Fruit fly (Drosophila melanogaster): ENCODE data around the gene CG13004.

CG13004 gene

dm6 chrX:16834259-16834658 is 1.1 kb downstream of the CG13004 start (continued):
- TF ChIP-seq CG7556 (GFP tag; optimal IDR thresholded peaks at IDR 0.05) (peak; percentile 51), CG10543 (GFP tag; optimal IDR thresholded peaks at IDR 0.05) (peak; percentile 29), ATbp (GFP tag; optimal IDR thresholded peaks at IDR 0.05) (peak; percentile 48), Bteb2 (GFP tag; optimal IDR thresholded peaks at IDR 0.05) (peak; percentile 39), CG33557 (GFP tag; optimal IDR thresholded peaks at IDR 0.05) (no peak), CG1233 (GFP tag; optimal IDR thresholded peaks at IDR 0.05) (no peak), CG12769 (tag; optimal IDR thresholded peaks at IDR 0.05) (no peak), CG4730 (GFP tag; IDR thresholded peaks at IDR 0.05) (0 out of 2 replicates have a peak, but pooled peaks have one; percentile 36), CG1792 (GFP tag; optimal IDR thresholded peaks at IDR 0.05) (no peak), Ptx1 (GFP tag; IDR thresholded peaks at IDR 0.05) (peak; percentile 67), CG3407 (GFP tag; optimal IDR thresholded peaks at IDR 0.05) (peak; percentile 8), CG17802 (tag; optimal IDR thresholded peaks at IDR 0.05) (no peak), lab (GFP tag; optimal IDR thresholded peaks at IDR 0.05) (peak; percentile 26), slbo (GFP tag; IDR thresholded peaks at IDR 0.05) (peak; percentile 37; the same call in 1 of the 2 replicates), CG10431 (GFP tag; optimal IDR thresholded peaks at IDR 0.05) (no peak), CG32532 (GFP tag; IDR thresholded peaks at IDR 0.05) (peak; percentile 37; the same call in 1 of the 2 replicates), CG17359 (tag; optimal IDR thresholded peaks at IDR 0.05) (peak; percentile 13), PHDP (tag; optimal IDR thresholded peaks at IDR 0.05) (peak; percentile 68), Pdp1 (GFP tag; optimal IDR thresholded peaks at IDR 0.05) (peak; percentile 9 to 22), maf-S (GFP tag; optimal IDR thresholded peaks at IDR 0.05) (no peak), Hr51 (GFP tag; optimal IDR thresholded peaks at IDR 0.05) (peak in 1 of 2 experiments; percentile 75), Fer1 (GFP tag; optimal IDR thresholded peaks at IDR 0.05) (peak; percentile 35), CG10654 (GFP tag; optimal IDR thresholded peaks at IDR 0.05) (no peak), kay (GFP tag; optimal IDR thresholded peaks at IDR 0.05) (peak; percentile 17), CG14441 (GFP tag; IDR thresholded peaks at IDR 0.05) (peak; percentile 53), Hr3 (GFP tag; optimal IDR thresholded peaks at IDR 0.05) (peak; percentile 15), CG10462 (GFP tag; optimal IDR thresholded peaks at IDR 0.05) (no peak), seq (GFP tag; IDR thresholded peaks at IDR 0.05) (0 out of 2 replicates have a peak, but pooled peaks have one; percentile 17), nmo (GFP tag; optimal IDR thresholded peaks at IDR 0.05) (peak; percentile 46), Blimp-1 (GFP tag; optimal IDR thresholded peaks at IDR 0.05) (peak; percentile 28), Hsf (GFP tag; optimal IDR thresholded peaks at IDR 0.05) (peak; percentile 12), dpn (GFP tag; optimal IDR thresholded peaks at IDR 0.05) (peak; percentile 10 to 39), CG10979 (tag; optimal IDR thresholded peaks at IDR 0.05) (peak; percentile 29), sens (GFP tag) (peak; percentile 87), NfI (GFP tag; optimal IDR thresholded peaks at IDR 0.05) (peak; percentile 31), Atf6 (GFP tag; IDR thresholded peaks at IDR 0.05) (no peak), lov (optimal IDR thresholded peaks at IDR 0.05) (no peak), lov (GFP tag; IDR thresholded peaks at IDR 0.05) (no peak), Oli (tag; optimal IDR thresholded peaks at IDR 0.05) (peak; percentile 72), Sin3A (optimal IDR thresholded peaks at IDR 0.05) (no peak), kah (GFP tag; optimal IDR thresholded peaks at IDR 0.05) (no peak), ato (GFP tag; IDR thresholded peaks at IDR 0.05; ENCODE audit: partially characterized antibody) (no peak), eve (GFP tag; optimal IDR thresholded peaks at IDR 0.05) (peak in 1 of 2 experiments; percentile 66), CG18011 (GFP tag; optimal IDR thresholded peaks at IDR 0.05) (no peak), grau (tag; optimal IDR thresholded peaks at IDR 0.05) (peak; percentile 69), tgo (GFP tag; IDR thresholded peaks at IDR 0.05) (peak; percentile 56), Ets97D (GFP tag; optimal IDR thresholded peaks at IDR 0.05) (no peak), CG11085 (GFP tag; IDR thresholded peaks at IDR 0.05) (no peak), CG18262 (tag; optimal IDR thresholded peaks at IDR 0.05) (peak; percentile 69), CG30403 (GFP tag; optimal IDR thresholded peaks at IDR 0.05) (peak; percentile 53), Hand (GFP tag; optimal IDR thresholded peaks at IDR 0.05) (no peak)

Measured in whole organism, embryonic.